Worm (Caenorhabditis elegans) whole organism, L4 larva: Measurements from ENCODE around the gene fipr-13.

Source experiments
- ama-1 ChIP-seq: fragments of 150-350 bp; optimal IDR thresholded peaks from 2 replicates; lab custom pipeline; 2014; ENCODE audit warnings: inconsistent platforms, mixed read lengths
- ceh-82 ChIP-seq: sonication (generic microtip); optimal IDR thresholded peaks from 2 replicates; lab custom pipeline; 2017; ENCODE audit warnings: missing biosample characterization, missing genetic modification characterization
- hlh-30 ChIP-seq: sonication (generic microtip); optimal IDR thresholded peaks from 2 replicates; lab custom pipeline; 2017; ENCODE audit warnings: antibody characterized with exemption, mild to moderate bottlenecking, missing genetic modification characterization, missing compliant biosample characterization; ENCODE audit not compliant: insufficient read depth
- lin-15B ChIP-seq: fragments of 150-350 bp; sonication (generic microtip); optimal IDR thresholded peaks from 3 replicates; lab custom pipeline; 2014; ENCODE audit warnings: missing biosample characterization, missing genetic modification characterization
- nhr-28 ChIP-seq: fragments of 150-350 bp; optimal IDR thresholded peaks from 2 replicates; lab custom pipeline; 2014; ENCODE audit warnings: missing biosample characterization, missing genetic modification characterization
- zag-1 ChIP-seq: fragments of 150-350 bp; optimal IDR thresholded peaks from 2 replicates; lab custom pipeline; 2014; ENCODE audit warnings: missing biosample characterization, missing genetic modification characterization

- TF ChIP-seq hlh-30 (tag; lab: Kevin White, UChicago) (no peak), zag-1 (no peak), nhr-28 (tag; lab: Kevin White, UChicago) (no peak), ceh-82 (tag; lab: Kevin White, UChicago) (no peak), ama-1 (lab: Kevin White, UChicago) (no peak), lin-15B (tag; lab: Kevin White, UChicago) (no peak)
Observed at ce11 chrV:10080905-10081304, 16.6 kb downstream of the fipr-13 start.
